Worm (Caenorhabditis elegans) whole organism, L4 larva: ENCODE data around the gene msra-1.

Source experiments
- D1046.2 ChIP-seq: fragments of 200-800 bp; sonication (Bioruptor generic); IDR thresholded peaks from 2 replicates; pipeline ENCODE4 v1.3.6; 2022; ENCODE audit warnings: missing genetic modification characterization, missing compliant biosample characterization
- ama-1 ChIP-seq: fragments of 150-350 bp; optimal IDR thresholded peaks from 2 replicates; lab custom pipeline; 2014; ENCODE audit warnings: inconsistent platforms, mixed read lengths
- ceh-28 ChIP-seq: fragments of 150-350 bp; optimal IDR thresholded peaks from 2 replicates; lab custom pipeline; 2014; ENCODE audit warnings: missing biosample characterization, missing genetic modification reagents, missing genetic modification characterization
- hlh-30 ChIP-seq: sonication (generic microtip); optimal IDR thresholded peaks from 2 replicates; lab custom pipeline; 2017; ENCODE audit warnings: antibody characterized with exemption, mild to moderate bottlenecking, missing genetic modification characterization, missing compliant biosample characterization; ENCODE audit not compliant: insufficient read depth
- mdt-29 ChIP-seq: fragments of 200-800 bp; sonication (Bioruptor generic); IDR thresholded peaks from 2 replicates; pipeline ENCODE4 v1.3.6; 2022; ENCODE audit warnings: missing genetic modification reagents, missing genetic modification characterization, missing compliant biosample characterization
- nhr-6 ChIP-seq: fragments of 150-350 bp; optimal IDR thresholded peaks from 2 replicates; lab custom pipeline; 2014; ENCODE audit warnings: missing biosample characterization, missing genetic modification characterization
- nhr-76 ChIP-seq: fragments of 150-350 bp; optimal IDR thresholded peaks from 2 replicates; lab custom pipeline; 2014; ENCODE audit warnings: missing biosample characterization, missing genetic modification characterization
- unc-130 ChIP-seq: sonication (generic microtip); optimal IDR thresholded peaks from 2 replicates; lab custom pipeline; 2016; ENCODE audit warnings: missing genetic modification reagents, missing genetic modification characterization, missing compliant biosample characterization

ce11 chrII:7402625-7403024, 38.8 kb upstream of the msra-1 start, which contains the start of gene nas-7:
- no peak for TF ChIP-seq unc-130 (GFP tag; lab: Kevin White, UChicago)
- no peak for TF ChIP-seq D1046.2 (GFP tag; lab: Robert Waterston, UW)
- no peak for TF ChIP-seq ama-1
- TF ChIP-seq nhr-6 (tag; lab: Kevin White, UChicago): no peak
- no peak for TF ChIP-seq ceh-28 (tag; lab: Kevin White, UChicago)
- no peak for TF ChIP-seq hlh-30 (tag; lab: Kevin White, UChicago)
- TF ChIP-seq mdt-29 (GFP tag; lab: Robert Waterston, UW): no peak
- no peak for TF ChIP-seq nhr-76 (tag; lab: Kevin White, UChicago)
